Worm (Caenorhabditis elegans): ENCODE results near the gene nrde-2.

nrde-2 gene

ce11 chrII:10248355-10249041 lies 1.1 kb upstream of the nrde-2 start, which contains the start of gene atad-3 (continued):
- peak; percentile 97 for TF ChIP-seq ceh-14 (tag; optimal IDR thresholded peaks at IDR 0.05)
- TF ChIP-seq nhr-232 (tag; optimal IDR thresholded peaks at IDR 0.05), result peak; percentile 19
- TF ChIP-seq unc-3 (GFP tag; conservative IDR thresholded peaks at IDR 0.05), result peak; percentile 95
- peak; percentile 77 for TF ChIP-seq unc-3 (tag; optimal IDR thresholded peaks at IDR 0.05)
- TF ChIP-seq dmd-4 (tag; optimal IDR thresholded peaks at IDR 0.05; ENCODE audit: borderline replicate concordance), result peak; percentile 89
- TF ChIP-seq K02D7.2 (tag; optimal IDR thresholded peaks at IDR 0.05), result peak; percentile 27
- no peak for TF ChIP-seq pha-4 (tag; optimal IDR thresholded peaks at IDR 0.05)
- peak; percentile 51 for TF ChIP-seq lin-11 (tag; optimal IDR thresholded peaks at IDR 0.05)
- TF ChIP-seq C08G9.2 (tag; optimal IDR thresholded peaks at IDR 0.05), result peak; percentile 98
- peak; percentile 100 for TF ChIP-seq ceh-31 (tag; optimal IDR thresholded peaks at IDR 0.05)
- peak; percentile 16 for TF ChIP-seq che-1 (tag; optimal IDR thresholded peaks at IDR 0.05)
- TF ChIP-seq ceh-24 (tag; optimal IDR thresholded peaks at IDR 0.05), result no peak
- peak; percentile 76 for TF ChIP-seq hlh-6 (tag; optimal IDR thresholded peaks at IDR 0.05)
- TF ChIP-seq nhr-11 (tag; optimal IDR thresholded peaks at IDR 0.05), result no peak
- peak; percentile 58 for TF ChIP-seq pat-9 (tag; optimal IDR thresholded peaks at IDR 0.05)
- TF ChIP-seq K09A11.1 (tag; optimal IDR thresholded peaks at IDR 0.05; ENCODE audit: insufficient read depth), result no peak
- TF ChIP-seq elt-2 (tag; optimal IDR thresholded peaks at IDR 0.05), result peak; percentile 87

ce11 chrII:10247154-10247553 lies 284 bp downstream of the nrde-2 start:
- no peak for TF ChIP-seq che-1 (tag; optimal IDR thresholded peaks at IDR 0.05)
- TF ChIP-seq ztf-16 (tag; optimal IDR thresholded peaks at IDR 0.05), result no peak
- no peak for TF ChIP-seq ceh-9 (tag; optimal IDR thresholded peaks at IDR 0.05)
- no peak for TF ChIP-seq F13H6.1 (tag; optimal IDR thresholded peaks at IDR 0.05)
- no peak for TF ChIP-seq unc-55 (GFP tag; optimal IDR thresholded peaks at IDR 0.05)
- no peak for TF ChIP-seq ceh-48 (tag; optimal IDR thresholded peaks at IDR 0.05)
- no peak for TF ChIP-seq ceh-31 (tag; optimal IDR thresholded peaks at IDR 0.05)
- TF ChIP-seq C38D4.7 (GFP tag; optimal IDR thresholded peaks at IDR 0.05), result no peak
- TF ChIP-seq npax-4 (tag; optimal IDR thresholded peaks at IDR 0.05), result no peak
- no peak for TF ChIP-seq tbx-7 (tag; optimal IDR thresholded peaks at IDR 0.05)
- TF ChIP-seq odd-2 (tag; optimal IDR thresholded peaks at IDR 0.05), result no peak
- no peak for TF ChIP-seq K09A11.1 (tag; optimal IDR thresholded peaks at IDR 0.05; ENCODE audit: insufficient read depth)
- no peak for TF ChIP-seq unc-86 (tag; optimal IDR thresholded peaks at IDR 0.05)
- TF ChIP-seq pros-1 (tag; optimal IDR thresholded peaks at IDR 0.05), result no peak
- no peak for TF ChIP-seq ceh-22 (tag; optimal IDR thresholded peaks at IDR 0.05)
- no peak for TF ChIP-seq unc-3 (GFP tag; conservative IDR thresholded peaks at IDR 0.05)
- no peak for TF ChIP-seq unc-3 (tag; optimal IDR thresholded peaks at IDR 0.05)

- TF ChIP-seq eyg-1 (tag; optimal IDR thresholded peaks at IDR 0.05) (no peak), pat-9 (tag; optimal IDR thresholded peaks at IDR 0.05) (no peak), sox-2 (GFP tag; IDR thresholded peaks at IDR 0.05) (no peak), ama-1 (optimal IDR thresholded peaks at IDR 0.05) (no peak)
Observed at ce11 chrII:10245612-10246011, 1.8 kb downstream of the nrde-2 start.

- TF ChIP-seq eyg-1 (tag; optimal IDR thresholded peaks at IDR 0.05), result no peak
- no peak for TF ChIP-seq ahr-1 (tag; optimal IDR thresholded peaks at IDR 0.05)
- TF ChIP-seq sox-4 (tag; optimal IDR thresholded peaks at IDR 0.05), result no peak
- TF ChIP-seq pat-9 (tag; optimal IDR thresholded peaks at IDR 0.05), result no peak
- TF ChIP-seq ceh-14 (tag; optimal IDR thresholded peaks at IDR 0.05), result no peak
- no peak for TF ChIP-seq pha-4 (tag; optimal IDR thresholded peaks at IDR 0.05)
- no peak for TF ChIP-seq ceh-19 (GFP tag; optimal IDR thresholded peaks at IDR 0.05)
- no peak for TF ChIP-seq syd-9 (tag; optimal IDR thresholded peaks at IDR 0.05)
- no peak for TF ChIP-seq nhr-232 (tag; optimal IDR thresholded peaks at IDR 0.05)
- TF ChIP-seq ttx-3 (tag; optimal IDR thresholded peaks at IDR 0.05), result no peak
- no peak for TF ChIP-seq pqm-1 (tag; optimal IDR thresholded peaks at IDR 0.05)
- no peak for TF ChIP-seq odd-2 (tag; optimal IDR thresholded peaks at IDR 0.05)
- TF ChIP-seq madf-2 (tag; optimal IDR thresholded peaks at IDR 0.05), result no peak
Observed at ce11 chrII:10242294-10242693, 5.1 kb downstream of the nrde-2 start, which contains the start of gene mrps-14. Gene mrps-14 (minus strand): TSS chrII:10242490.

Data from whole organism, late embryonic.